Worm (Caenorhabditis elegans): ENCODE measurements around the gene mltn-5.

DNA sequence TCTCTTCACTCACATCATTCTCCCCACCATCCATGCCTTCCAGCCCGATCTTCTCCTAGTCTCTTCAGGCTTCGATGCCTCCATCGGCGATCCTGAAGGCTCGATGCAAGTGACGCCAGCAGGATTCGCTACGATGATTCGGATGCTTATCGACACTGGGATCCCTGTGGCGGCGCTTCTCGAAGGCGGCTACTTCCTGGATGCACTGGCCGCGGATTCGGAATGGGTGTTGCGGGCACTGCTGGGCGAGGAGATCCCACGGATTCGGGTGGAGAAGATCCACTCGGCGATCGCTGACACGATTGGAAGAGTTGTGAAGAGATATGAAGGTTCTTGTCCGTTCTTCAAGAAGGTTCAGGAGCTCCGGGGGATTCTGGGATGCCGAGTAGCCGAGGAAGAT is 38.6 kb upstream of the mltn-5 start:
- TF ChIP-seq ama-1 (optimal IDR thresholded peaks at IDR 0.05): no peak
- no peak for TF ChIP-seq isw-1 (GFP tag; IDR thresholded peaks at IDR 0.05)
- no peak for TF ChIP-seq fos-1 (tag; optimal IDR thresholded peaks at IDR 0.05)
- no peak for TF ChIP-seq fkh-4 (tag; optimal IDR thresholded peaks at IDR 0.05; ENCODE audit: borderline replicate concordance)
- no peak for TF ChIP-seq pqm-1 (tag; optimal IDR thresholded peaks at IDR 0.05)
- TF ChIP-seq lin-15B (tag; optimal IDR thresholded peaks at IDR 0.05): no peak
- no peak for TF ChIP-seq nhr-90 (tag; optimal IDR thresholded peaks at IDR 0.05; ENCODE audit: poor library complexity)

All from whole organism, L1 larva.